Fruit fly (Drosophila melanogaster): ENCODE data around the gene CG31517.

CG31517 gene

DNA sequence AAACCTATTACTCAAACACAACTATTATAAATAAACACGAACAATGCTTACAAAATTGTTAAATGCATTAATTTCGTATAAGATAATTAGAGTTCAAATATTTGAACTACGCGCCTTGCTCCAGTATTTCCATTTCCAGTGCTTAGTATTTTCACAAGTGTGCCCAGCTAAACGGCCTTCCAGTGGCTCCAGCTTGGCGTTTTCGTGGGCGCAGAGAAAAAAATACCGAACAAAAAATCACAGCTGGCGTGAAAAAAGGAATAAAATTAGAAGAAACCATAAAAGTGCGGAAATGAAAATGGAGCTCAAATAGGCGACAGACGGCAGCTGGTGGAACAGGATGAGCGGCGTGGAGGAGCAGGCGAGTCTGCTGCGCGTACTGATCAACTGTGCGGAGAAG lies 10.4 kb downstream of the CG31517 start, which contains the start of gene Ipp (continued):
- TF ChIP-seq CG14441 (GFP tag; IDR thresholded peaks at IDR 0.05) (no peak), ac (GFP tag; optimal IDR thresholded peaks at IDR 0.05) (no peak), sug (tag; optimal IDR thresholded peaks at IDR 0.05) (no peak), Oaz (GFP tag; IDR thresholded peaks at IDR 0.05) (no peak), CG2120 (GFP tag; optimal IDR thresholded peaks at IDR 0.05) (no peak), CG3995 (GFP tag; optimal IDR thresholded peaks at IDR 0.05) (peak; percentile 78), D19B (GFP tag; optimal IDR thresholded peaks at IDR 0.05) (no peak), h (optimal IDR thresholded peaks at IDR 0.05) (no peak), CG16863 (GFP tag; optimal IDR thresholded peaks at IDR 0.05) (no peak), Dp (GFP tag; optimal IDR thresholded peaks at IDR 0.05) (peak; percentile 85), CG15011 (GFP tag; optimal IDR thresholded peaks at IDR 0.05) (no peak), YL-1 (GFP tag; optimal IDR thresholded peaks at IDR 0.05) (peak; percentile 42), Hsf (GFP tag; optimal IDR thresholded peaks at IDR 0.05) (no peak), row (GFP tag; IDR thresholded peaks at IDR 0.05) (no peak), CG7357 (GFP tag; IDR thresholded peaks at IDR 0.05) (no peak), CG32772 (GFP tag; IDR thresholded peaks at IDR 0.05) (no peak), CG12219 (GFP tag; optimal IDR thresholded peaks at IDR 0.05) (no peak), zf30C (GFP tag; optimal IDR thresholded peaks at IDR 0.05) (no peak), CrebB (tag; optimal IDR thresholded peaks at IDR 0.05) (no peak), Usf (GFP tag; optimal IDR thresholded peaks at IDR 0.05) (no peak), fd64A (GFP tag; optimal IDR thresholded peaks at IDR 0.05) (no peak), CG3726 (GFP tag; IDR thresholded peaks at IDR 0.05) (no peak), CG33213 (GFP tag; optimal IDR thresholded peaks at IDR 0.05) (no peak), CG10267 (tag; optimal IDR thresholded peaks at IDR 0.05) (peak; percentile 18), Gsc (GFP tag; IDR thresholded peaks at IDR 0.05) (no peak), Fer3 (tag; optimal IDR thresholded peaks at IDR 0.05) (no peak), gcm2 (GFP tag; optimal IDR thresholded peaks at IDR 0.05) (no peak), Mad (GFP tag; optimal IDR thresholded peaks at IDR 0.05) (no peak), CG12391 (tag; optimal IDR thresholded peaks at IDR 0.05) (no peak), CG8290 (GFP tag; optimal IDR thresholded peaks at IDR 0.05) (no peak), CG8290 (tag; optimal IDR thresholded peaks at IDR 0.05) (no peak), pho (GFP tag; optimal IDR thresholded peaks at IDR 0.05) (no peak), NFAT (GFP tag; IDR thresholded peaks at IDR 0.05) (no peak), Xrp1 (GFP tag; IDR thresholded peaks at IDR 0.05) (no peak), zen (tag; optimal IDR thresholded peaks at IDR 0.05) (no peak), br (optimal IDR thresholded peaks at IDR 0.05) (no peak), Abd-B (GFP tag; optimal IDR thresholded peaks at IDR 0.05) (no peak), Bteb2 (GFP tag; optimal IDR thresholded peaks at IDR 0.05) (no peak), nerfin-2 (GFP tag; IDR thresholded peaks at IDR 0.05; ENCODE audit: partially characterized antibody) (no peak), Sox102F (GFP tag; optimal IDR thresholded peaks at IDR 0.05) (no peak), CG17186 (GFP tag; optimal IDR thresholded peaks at IDR 0.05) (peak; percentile 49), Atf-2 (GFP tag; optimal IDR thresholded peaks at IDR 0.05) (no peak), lmd (GFP tag; IDR thresholded peaks at IDR 0.05) (no peak), ash1 (GFP tag; optimal IDR thresholded peaks at IDR 0.05) (no peak), ind (GFP tag; optimal IDR thresholded peaks at IDR 0.05) (no peak), Neu2 (GFP tag; optimal IDR thresholded peaks at IDR 0.05; ENCODE audit: borderline replicate concordance) (no peak), gro (GFP tag; optimal IDR thresholded peaks at IDR 0.05) (no peak), pfk (GFP tag; optimal IDR thresholded peaks at IDR 0.05) (no peak), da (GFP tag; optimal IDR thresholded peaks at IDR 0.05) (no peak), CG17829 (tag; optimal IDR thresholded peaks at IDR 0.05) (no peak), so (GFP tag; IDR thresholded peaks at IDR 0.05) (no peak), cas (GFP tag; IDR thresholded peaks at IDR 0.05) (no peak), CG3847 (GFP tag; IDR thresholded peaks at IDR 0.05) (peak; percentile 45; the same call in 1 of the 2 replicates), mam (GFP tag; optimal IDR thresholded peaks at IDR 0.05) (no peak)

Data from whole organism, embryonic.